Worm (Caenorhabditis elegans) whole organism, young adult: Measurements from ENCODE around the gene lido-14.

Experiments
- B0261.1 ChIP-seq: sonication (generic microtip); optimal IDR thresholded peaks from 2 replicates; lab custom pipeline; 2016; ENCODE audit warnings: mild to moderate bottlenecking, missing genetic modification characterization, moderate library complexity, missing compliant biosample characterization
- C17E4.6 ChIP-seq: fragments of 200-800 bp; sonication (Bioruptor generic); IDR thresholded peaks from 2 replicates; pipeline ENCODE4 v1.3.6; 2022; ENCODE audit warnings: missing genetic modification reagents, missing genetic modification characterization, missing compliant biosample characterization
- F37B4.10 ChIP-seq: fragments of 200-800 bp; sonication (Bioruptor generic); IDR thresholded peaks from 2 replicates; pipeline ENCODE4 v1.3.6; 2022; ENCODE audit warnings: missing genetic modification characterization, missing compliant biosample characterization
- F52B5.7 ChIP-seq: sonication (generic microtip); optimal IDR thresholded peaks from 2 replicates; lab custom pipeline; 2016; ENCODE audit warnings: mild to moderate bottlenecking, missing genetic modification characterization, missing compliant biosample characterization
- Y53F4B.3 ChIP-seq: fragments of 200-800 bp; sonication (Bioruptor generic); IDR thresholded peaks from 2 replicates; pipeline ENCODE4 v1.3.6; 2022; ENCODE audit warnings: missing genetic modification reagents, missing genetic modification characterization, missing compliant biosample characterization
- Y53G8AR.9 ChIP-seq: fragments of 200-800 bp; sonication (Bioruptor generic); conservative IDR thresholded peaks from 2 replicates; pipeline ENCODE4 v1.3.6; 2022; ENCODE audit warnings: missing genetic modification reagents, missing genetic modification characterization, missing compliant biosample characterization
- ZK185.1 ChIP-seq: sonication (generic microtip); optimal IDR thresholded peaks from 2 replicates; lab custom pipeline; 2016; ENCODE audit warnings: mild to moderate bottlenecking, missing genetic modification characterization, missing compliant biosample characterization; ENCODE audit not compliant: poor library complexity, severe bottlenecking
- ama-1 ChIP-seq, 3 experiments: fragments of 150-350 bp in 1 of 3; sonication (generic microtip) in 2 of 3; optimal IDR thresholded peaks; 2 replicates each; lab custom pipeline; 2014 to 2018; ENCODE audit warnings: missing biosample characterization in 2 of 3, missing genetic modification characterization in 2 of 3, missing genetic modification reagents in 2 of 3
- aptf-2 ChIP-seq: fragments of 200-800 bp; sonication (Bioruptor generic); conservative IDR thresholded peaks from 2 replicates; pipeline ENCODE4 v1.3.6; 2022; ENCODE audit warnings: missing genetic modification reagents, missing genetic modification characterization, missing compliant biosample characterization
- athp-1 ChIP-seq: sonication (generic microtip); optimal IDR thresholded peaks from 2 replicates; lab custom pipeline; 2017; ENCODE audit warnings: mild to moderate bottlenecking, missing genetic modification characterization, missing compliant biosample characterization
- bed-1 ChIP-seq: fragments of 200-800 bp; sonication (Bioruptor generic); IDR thresholded peaks from 2 replicates; pipeline ENCODE4 v1.3.6; 2022; ENCODE audit warnings: missing genetic modification reagents, missing genetic modification characterization, missing compliant biosample characterization
- ceh-100 ChIP-seq: fragments of 200-800 bp; sonication (Bioruptor generic); IDR thresholded peaks from 2 replicates; pipeline ENCODE4 v1.3.6; 2022; ENCODE audit warnings: missing genetic modification reagents, missing genetic modification characterization, missing compliant biosample characterization
- ceh-27 ChIP-seq: fragments of 200-800 bp; sonication (Bioruptor generic); optimal IDR thresholded peaks from 2 replicates; lab custom pipeline; 2018; ENCODE audit warnings: mild to moderate bottlenecking, missing genetic modification characterization, moderate library complexity, missing compliant biosample characterization
- chd-7 ChIP-seq: sonication (generic microtip); optimal IDR thresholded peaks from 2 replicates; lab custom pipeline; 2016; ENCODE audit warnings: mild to moderate bottlenecking, missing genetic modification characterization, moderate library complexity, missing compliant biosample characterization
- egl-18 ChIP-seq: fragments of 200-800 bp; sonication (Bioruptor generic); IDR thresholded peaks from 2 replicates; pipeline ENCODE4 v1.3.6; 2022; ENCODE audit warnings: missing genetic modification reagents, missing genetic modification characterization, missing compliant biosample characterization
- ekl-4 ChIP-seq: fragments of 200-800 bp; sonication (Bioruptor generic); IDR thresholded peaks from 2 replicates; pipeline ENCODE4 v1.3.6; 2022; ENCODE audit warnings: missing genetic modification reagents, missing genetic modification characterization, missing compliant biosample characterization
- hlh-12 ChIP-seq: sonication (generic microtip); optimal IDR thresholded peaks from 2 replicates; lab custom pipeline; 2016; ENCODE audit warnings: missing genetic modification characterization, missing compliant biosample characterization
- lag-1 ChIP-seq: fragments of 200-800 bp; sonication (Bioruptor generic); IDR thresholded peaks from 2 replicates; pipeline ENCODE4 v1.3.6; 2022; ENCODE audit warnings: missing genetic modification reagents, missing genetic modification characterization, missing compliant biosample characterization
- let-607 ChIP-seq, 2 experiments: fragments of 200-800 bp in 1 of 2; sonication (Bioruptor generic) in 1 of 2; sonication (generic microtip) in 1 of 2; optimal IDR thresholded peaks; 2 replicates each; lab custom pipeline; 2016 to 2018; ENCODE audit warnings: mild to moderate bottlenecking in 2 of 2, missing compliant biosample characterization in 2 of 2, missing genetic modification characterization in 2 of 2, moderate library complexity in 2 of 2, missing genotype in 1 of 2
- lin-35 ChIP-seq, 3 experiments: fragments of 150-350 bp in 2 of 3; sonication (generic microtip) in 1 of 3; optimal IDR thresholded peaks; 2 replicates each; lab custom pipeline; 2014 to 2018; ENCODE audit warnings: missing biosample characterization in 3 of 3, missing genetic modification characterization in 3 of 3, missing genetic modification reagents in 3 of 3
- lir-1 ChIP-seq: fragments of 200-800 bp; sonication (Bioruptor generic); conservative IDR thresholded peaks from 2 replicates; pipeline ENCODE4 v1.3.6; 2022; ENCODE audit warnings: missing genetic modification reagents, missing genetic modification characterization, missing compliant biosample characterization
- madf-3 ChIP-seq: fragments of 200-800 bp; sonication (Bioruptor generic); IDR thresholded peaks from 2 replicates; pipeline ENCODE4 v1.3.6; 2022; ENCODE audit warnings: missing genetic modification reagents, missing genetic modification characterization, missing compliant biosample characterization
- mel-28 ChIP-seq: sonication (generic microtip); optimal IDR thresholded peaks from 2 replicates; lab custom pipeline; 2016; ENCODE audit warnings: borderline replicate concordance, mild to moderate bottlenecking, missing genetic modification characterization, missing compliant biosample characterization
- mes-4 ChIP-seq: sonication (generic microtip); optimal IDR thresholded peaks from 2 replicates; lab custom pipeline; 2016; ENCODE audit warnings: missing genotype, missing genetic modification characterization, missing compliant biosample characterization
- nhr-179 ChIP-seq: sonication (generic microtip); optimal IDR thresholded peaks from 2 replicates; lab custom pipeline; 2016; ENCODE audit warnings: mild to moderate bottlenecking, missing genetic modification characterization, missing compliant biosample characterization
- rcor-1 ChIP-seq: fragments of 200-800 bp; sonication (Bioruptor generic); IDR thresholded peaks from 2 replicates; pipeline ENCODE4 v1.3.6; 2022; ENCODE audit warnings: missing genetic modification reagents, missing genetic modification characterization, missing compliant biosample characterization
- snpc-3.4 ChIP-seq: sonication (generic microtip); optimal IDR thresholded peaks from 2 replicates; lab custom pipeline; 2017; ENCODE audit warnings: missing genetic modification characterization, mild to moderate bottlenecking, missing compliant biosample characterization, antibody characterized with exemption, moderate library complexity, missing genotype, missing genetic modification reagents
- snpc-4 ChIP-seq, 5 experiments: fragments of 150-350 bp in 1 of 5; sonication (generic microtip) in 4 of 5; optimal IDR thresholded peaks; 2 replicates each; lab custom pipeline; 2014 to 2018; ENCODE audit warnings: missing genetic modification characterization in 5 of 5, missing biosample characterization in 3 of 5, antibody characterized with exemption in 2 of 5, mild to moderate bottlenecking in 2 of 5, missing compliant biosample characterization in 2 of 5, missing genotype in 2 of 5, moderate library complexity in 2 of 5, missing genetic modification reagents in 1 of 5
- somi-1 ChIP-seq: fragments of 200-800 bp; sonication (Bioruptor generic); optimal IDR thresholded peaks from 2 replicates; lab custom pipeline; 2018; ENCODE audit warnings: mild to moderate bottlenecking, missing genetic modification characterization, missing compliant biosample characterization
- sptf-2 ChIP-seq: fragments of 200-800 bp; sonication (Bioruptor generic); optimal IDR thresholded peaks from 2 replicates; lab custom pipeline; 2018; ENCODE audit warnings: mild to moderate bottlenecking, missing genetic modification characterization, missing compliant biosample characterization
- tbp1 ChIP-seq: fragments of 200-800 bp; sonication (Bioruptor generic); optimal IDR thresholded peaks from 2 replicates; lab custom pipeline; 2018; ENCODE audit warnings: mild to moderate bottlenecking, missing genetic modification characterization, missing compliant biosample characterization
- unc-130 ChIP-seq: sonication (generic microtip); optimal IDR thresholded peaks from 2 replicates; lab custom pipeline; 2016; ENCODE audit warnings: missing genetic modification reagents, missing genetic modification characterization, missing compliant biosample characterization
- unc-62 ChIP-seq: fragments of 150-350 bp; optimal IDR thresholded peaks from 2 replicates; lab custom pipeline; 2014; ENCODE audit warnings: missing biosample characterization, missing genetic modification reagents, missing genetic modification characterization
- xnd-1 ChIP-seq: sonication (generic microtip); optimal IDR thresholded peaks from 2 replicates; lab custom pipeline; 2016; ENCODE audit warnings: missing genotype, missing genetic modification reagents, missing genetic modification characterization, missing compliant biosample characterization
- ztf-22 ChIP-seq: fragments of 200-800 bp; sonication (Bioruptor generic); optimal IDR thresholded peaks from 2 replicates; lab custom pipeline; 2018; ENCODE audit warnings: mild to moderate bottlenecking, missing genetic modification characterization, moderate library complexity, missing compliant biosample characterization
- ztf-3 ChIP-seq: fragments of 200-800 bp; sonication (Bioruptor generic); optimal IDR thresholded peaks from 2 replicates; lab custom pipeline; 2018; ENCODE audit warnings: mild to moderate bottlenecking, missing genetic modification characterization, missing compliant biosample characterization

The lido-14 gene

ce11 chrII:3323179-3323578 lies 35.8 kb upstream of the lido-14 start, which contains the start of gene Y46D2A.2:
TSS of gene Y46D2A.2 (minus strand) at chrII:3323279.
- TF ChIP-seq unc-62 (no peak), egl-18 (GFP tag; lab: Robert Waterston, UW) (no peak), lin-35 (GFP tag; optimal IDR thresholded peaks at IDR 0.05; lab: Kevin White, UChicago) (no peak), unc-130 (GFP tag; lab: Kevin White, UChicago) (no peak), F37B4.10 (GFP tag; lab: Robert Waterston, UW) (no peak), snpc-3.4 (tag; lab: Kevin White, UChicago) (no peak), ceh-100 (GFP tag; lab: Robert Waterston, UW) (no peak)

- TF ChIP-seq egl-18 (GFP tag; lab: Robert Waterston, UW) (no peak), bed-1 (GFP tag; lab: Robert Waterston, UW) (no peak), sptf-2 (GFP tag; lab: Kevin White, UChicago) (no peak), F52B5.7 (tag; lab: Kevin White, UChicago) (no peak), athp-1 (tag; lab: Kevin White, UChicago) (no peak), B0261.1 (tag; lab: Kevin White, UChicago) (no peak), aptf-2 (no peak), chd-7 (tag; lab: Kevin White, UChicago) (no peak), let-607 (tag; optimal IDR thresholded peaks at IDR 0.05; lab: Kevin White, UChicago) (no peak), mel-28 (tag; lab: Kevin White, UChicago) (no peak), somi-1 (GFP tag; lab: Kevin White, UChicago) (no peak), tbp1 (no peak), mes-4 (tag; lab: Kevin White, UChicago) (no peak), ztf-3 (no peak), ZK185.1 (tag; lab: Kevin White, UChicago) (no peak), C17E4.6 (GFP tag; lab: Robert Waterston, UW) (no peak), rcor-1 (GFP tag; lab: Robert Waterston, UW) (no peak), ama-1 (optimal IDR thresholded peaks at IDR 0.05; lab: Kevin White, UChicago) (no peak), ama-1 (GFP tag; optimal IDR thresholded peaks at IDR 0.05; lab: Kevin White, UChicago) (no peak), nhr-179 (tag; lab: Kevin White, UChicago) (no peak), ekl-4 (GFP tag; lab: Robert Waterston, UW) (no peak)
- TF ChIP-seq, all 124 proteins: peak for 0
Measured at ce11 chrII:3327104-3327503, 31.8 kb upstream of the lido-14 start, which contains the start of gene Y46D2A.3. TSS of gene Y46D2A.3 (minus strand) at chrII:3327204.

ce11 chrII:3332039-3332438 lies 26.9 kb upstream of the lido-14 start, which contains the start of gene irld-27:
TSS of gene irld-27 (plus strand) at chrII:3332339.
- TF ChIP-seq ceh-100 (GFP tag; lab: Robert Waterston, UW) = no peak
- no peak for TF ChIP-seq ztf-22
- TF ChIP-seq, all 124 proteins: peak for 0

- TF ChIP-seq ztf-22 = no peak
- TF ChIP-seq athp-1 (tag; lab: Kevin White, UChicago) = no peak
- no peak for TF ChIP-seq lag-1
- no peak for TF ChIP-seq xnd-1 (tag; lab: Kevin White, UChicago)
- no peak for TF ChIP-seq F37B4.10 (GFP tag; lab: Robert Waterston, UW)
- no peak for TF ChIP-seq sptf-2 (GFP tag; lab: Kevin White, UChicago)
- no peak for TF ChIP-seq madf-3 (GFP tag; lab: Robert Waterston, UW)
- TF ChIP-seq snpc-4 (GFP tag; optimal IDR thresholded peaks at IDR 0.05; lab: Kevin White, UChicago) = no peak
- no peak for TF ChIP-seq snpc-4 (tag; optimal IDR thresholded peaks at IDR 0.05; lab: Kevin White, UChicago)
- no peak for TF ChIP-seq lir-1
- TF ChIP-seq Y53F4B.3 (GFP tag; lab: Robert Waterston, UW) = no peak
- TF ChIP-seq C17E4.6 (GFP tag; lab: Robert Waterston, UW) = no peak
- no peak for TF ChIP-seq ceh-27
- no peak for TF ChIP-seq Y53G8AR.9 (GFP tag; lab: Robert Waterston, UW)
- TF ChIP-seq hlh-12 (tag; lab: Kevin White, UChicago) = no peak
- TF ChIP-seq chd-7 (tag; lab: Kevin White, UChicago) = no peak
- no peak for TF ChIP-seq lin-35 (GFP tag; optimal IDR thresholded peaks at IDR 0.05; lab: Kevin White, UChicago)
Measured at ce11 chrII:3337039-3337438, 21.9 kb upstream of the lido-14 start, which contains the start of gene F14D2.19. TSS of gene F14D2.19 (minus strand) at chrII:3337139.
